Fruit fly (Drosophila melanogaster) whole organism, embryonic: ENCODE data around the gene Lsp1alpha.

Source experiments
- Ada2b ChIP-seq: fragments of 200-800 bp; sonication (Bioruptor generic); IDR thresholded peaks from 2 replicates; pipeline ENCODE4 v1.3.6; 2022; ENCODE audit warnings: missing biosample characterization, missing genetic modification characterization
- Atf6 ChIP-seq: fragments of 200-800 bp; sonication (Bioruptor generic); IDR thresholded peaks from 2 replicates; pipeline ENCODE4 v1.3.6; 2022; ENCODE audit warnings: missing biosample characterization, missing genetic modification characterization
- BEAF-32 ChIP-seq: fragments of 200-800 bp; sonication (Bioruptor generic); optimal IDR thresholded peaks from 3 replicates; lab custom pipeline; 2017; ENCODE audit warnings: missing biosample characterization, missing genetic modification characterization, mild to moderate bottlenecking, moderate library complexity, missing genetic modification reagents
- C15 ChIP-seq: fragments of 200-800 bp; sonication (Bioruptor generic); IDR thresholded peaks from 3 replicates; pipeline ENCODE4 v1.3.6; 2022; ENCODE audit warnings: missing biosample characterization, missing genetic modification characterization
- CG10209 ChIP-seq: fragments of 200-800 bp; sonication (Bioruptor generic); optimal IDR thresholded peaks from 3 replicates; lab custom pipeline; 2017; ENCODE audit warnings: missing biosample characterization, mild to moderate bottlenecking, missing genetic modification characterization, missing genetic modification reagents
- CG11247 ChIP-seq: fragments of 200-800 bp; sonication (Bioruptor generic); IDR thresholded peaks from 2 replicates; pipeline ENCODE4 v1.3.6; 2022; ENCODE audit warnings: missing biosample characterization, missing genetic modification characterization
- CG15011 ChIP-seq: fragments of 200-800 bp; sonication (Bioruptor generic); optimal IDR thresholded peaks from 3 replicates; lab custom pipeline; 2018; ENCODE audit warnings: missing biosample characterization, mild to moderate bottlenecking, missing genetic modification characterization
- CG17359 ChIP-seq: fragments of 200-800 bp; sonication (Bioruptor generic); optimal IDR thresholded peaks from 3 replicates; lab custom pipeline; 2018; ENCODE audit warnings: missing biosample characterization, mild to moderate bottlenecking, missing genetic modification characterization, moderate library complexity
- CG18011 ChIP-seq: fragments of 200-800 bp; sonication (Bioruptor generic); optimal IDR thresholded peaks from 2 replicates; lab custom pipeline; 2017; ENCODE audit warnings: missing biosample characterization, missing genetic modification characterization, mild to moderate bottlenecking, moderate library complexity, missing genotype
- CG18262 ChIP-seq: fragments of 200-800 bp; optimal IDR thresholded peaks from 3 replicates; lab custom pipeline; 2019; ENCODE audit warnings: missing biosample characterization, mild to moderate bottlenecking, missing genetic modification characterization, moderate library complexity
- CG18476 ChIP-seq: fragments of 200-800 bp; sonication (Bioruptor generic); optimal IDR thresholded peaks from 2 replicates; lab custom pipeline; 2016; ENCODE audit warnings: missing biosample characterization, mild to moderate bottlenecking, missing genetic modification characterization
- CG2116 ChIP-seq: fragments of 200-800 bp; sonication (Bioruptor generic); optimal IDR thresholded peaks from 3 replicates; lab custom pipeline; 2018; ENCODE audit warnings: missing biosample characterization, mild to moderate bottlenecking, missing genetic modification characterization
- CG2120 ChIP-seq: fragments of 200-800 bp; sonication (Bioruptor generic); optimal IDR thresholded peaks from 3 replicates; lab custom pipeline; 2016; ENCODE audit warnings: missing biosample characterization, missing genetic modification characterization
- CG2678 ChIP-seq: fragments of 200-800 bp; sonication (Bioruptor generic); optimal IDR thresholded peaks from 3 replicates; lab custom pipeline; 2019; ENCODE audit warnings: missing biosample characterization, mild to moderate bottlenecking, missing genetic modification characterization, moderate library complexity
- CG31388 ChIP-seq: fragments of 200-800 bp; sonication (Bioruptor generic); optimal IDR thresholded peaks from 2 replicates; lab custom pipeline; 2016; ENCODE audit warnings: missing biosample characterization, missing genetic modification characterization
- CG3838 ChIP-seq: fragments of 200-800 bp; sonication (Bioruptor generic); optimal IDR thresholded peaks from 3 replicates; lab custom pipeline; 2016; ENCODE audit warnings: missing biosample characterization, missing genetic modification characterization
- CG3847 ChIP-seq: fragments of 200-800 bp; sonication (Bioruptor generic); IDR thresholded peaks from 2 replicates; pipeline ENCODE4 v1.3.6; 2022; ENCODE audit warnings: missing biosample characterization, missing genetic modification characterization
- CG7786 ChIP-seq: fragments of 200-800 bp; sonication (Bioruptor generic); optimal IDR thresholded peaks from 2 replicates; lab custom pipeline; 2016; ENCODE audit warnings: missing biosample characterization, missing genetic modification characterization
- CG8089 ChIP-seq: fragments of 200-800 bp; sonication (Bioruptor generic); optimal IDR thresholded peaks from 3 replicates; lab custom pipeline; 2016; ENCODE audit warnings: missing biosample characterization, missing genetic modification characterization
- CTCF ChIP-seq: fragments of 200-800 bp; sonication (Bioruptor generic); optimal IDR thresholded peaks from 2 replicates; lab custom pipeline; 2017; ENCODE audit warnings: missing biosample characterization, mild to moderate bottlenecking, missing genetic modification characterization, moderate library complexity
- Chrac-16 ChIP-seq: fragments of 200-800 bp; sonication (Bioruptor generic); optimal IDR thresholded peaks from 3 replicates; lab custom pipeline; 2016; ENCODE audit warnings: missing biosample characterization, missing genetic modification characterization
- Doc3 ChIP-seq: fragments of 200-800 bp; sonication (Bioruptor generic); IDR thresholded peaks from 3 replicates; pipeline ENCODE4 v1.3.6; 2022; ENCODE audit warnings: missing biosample characterization, missing genetic modification characterization; ENCODE audit not compliant: partially characterized antibody
- Dp ChIP-seq: fragments of 200-800 bp; sonication (Bioruptor generic); optimal IDR thresholded peaks from 2 replicates; lab custom pipeline; 2018; ENCODE audit warnings: missing biosample characterization, mild to moderate bottlenecking, missing genetic modification characterization, moderate library complexity
- Elba2 ChIP-seq: fragments of 200-800 bp; sonication (Bioruptor generic); optimal IDR thresholded peaks from 3 replicates; lab custom pipeline; 2016; ENCODE audit warnings: missing biosample characterization, missing genetic modification characterization
- GATAe ChIP-seq: fragments of 200-800 bp; sonication (Bioruptor generic); conservative IDR thresholded peaks from 2 replicates; pipeline ENCODE4 v1.3.6; 2022; ENCODE audit warnings: missing biosample characterization, missing genetic modification characterization
- Gug ChIP-seq: fragments of 200-800 bp; sonication (Bioruptor generic); IDR thresholded peaks from 4 replicates; pipeline ENCODE4 v1.3.6; 2022; ENCODE audit warnings: missing biosample characterization, missing genetic modification characterization
- H2.0 ChIP-seq: fragments of 200-800 bp; sonication (Bioruptor generic); IDR thresholded peaks from 2 replicates; pipeline ENCODE4 v1.3.6; 2022; ENCODE audit warnings: missing biosample characterization, missing genetic modification characterization
- HmgZ ChIP-seq: fragments of 200-800 bp; sonication (Bioruptor generic); optimal IDR thresholded peaks from 2 replicates; lab custom pipeline; 2018; ENCODE audit warnings: missing biosample characterization, mild to moderate bottlenecking, missing genetic modification characterization
- Hr78 ChIP-seq, 2 experiments: fragments of 200-800 bp in 1 of 2; fragments of >200 bp in 1 of 2; sonication (Bioruptor generic) in 1 of 2; optimal IDR thresholded peaks; 2 replicates each; lab custom pipeline; 2017 to 2019; ENCODE audit warnings: missing biosample characterization in 2 of 2, missing genetic modification characterization in 2 of 2, mild to moderate bottlenecking in 1 of 2, moderate library complexity in 1 of 2
- Jarid2 ChIP-seq: fragments of 200-800 bp; sonication (Bioruptor generic); optimal IDR thresholded peaks from 3 replicates; lab custom pipeline; 2017; ENCODE audit warnings: mild to moderate bottlenecking, missing biosample characterization, missing genetic modification reagents, missing genetic modification characterization
- Kr ChIP-seq: fragments of 200-800 bp; sonication (Bioruptor generic); optimal IDR thresholded peaks from 2 replicates; lab custom pipeline; 2017; ENCODE audit warnings: missing biosample characterization, mild to moderate bottlenecking, missing genetic modification characterization
- NFAT ChIP-seq: fragments of 200-800 bp; sonication (Bioruptor generic); IDR thresholded peaks from 2 replicates; pipeline ENCODE4 v1.3.6; 2022; ENCODE audit warnings: missing biosample characterization, missing genetic modification characterization
- Oaz ChIP-seq: fragments of 200-800 bp; sonication (Bioruptor generic); IDR thresholded peaks from 2 replicates; pipeline ENCODE4 v1.3.6; 2022; ENCODE audit warnings: missing biosample characterization, missing genetic modification characterization
- Oli ChIP-seq: fragments of 200-800 bp; sonication (Bioruptor generic); optimal IDR thresholded peaks from 2 replicates; lab custom pipeline; 2018; ENCODE audit warnings: missing biosample characterization, mild to moderate bottlenecking, missing genetic modification characterization, moderate library complexity
- Opbp ChIP-seq: fragments of 200-800 bp; sonication (Bioruptor generic); IDR thresholded peaks from 3 replicates; pipeline ENCODE4 v1.3.6; 2022; ENCODE audit warnings: missing biosample characterization, missing genetic modification characterization; ENCODE audit not compliant: partially characterized antibody
- Rfx ChIP-seq: fragments of 200-800 bp; sonication (Bioruptor generic); IDR thresholded peaks from 2 replicates; pipeline ENCODE4 v1.3.6; 2022; ENCODE audit warnings: missing biosample characterization, missing genetic modification characterization
- Scr ChIP-seq: fragments of 200-800 bp; sonication (Bioruptor generic); IDR thresholded peaks from 2 replicates; pipeline ENCODE4 v1.3.6; 2022; ENCODE audit warnings: missing biosample characterization, missing genetic modification characterization; ENCODE audit not compliant: partially characterized antibody
- Sox100B ChIP-seq: fragments of 200-800 bp; sonication (Bioruptor generic); optimal IDR thresholded peaks from 3 replicates; lab custom pipeline; 2018; ENCODE audit warnings: missing biosample characterization, mild to moderate bottlenecking, missing genetic modification characterization
- bsh ChIP-seq, 2 experiments: fragments of 200-800 bp; sonication (Bioruptor generic); optimal IDR thresholded peaks; 2 replicates each; lab custom pipeline; 2017 to 2018; ENCODE audit warnings: mild to moderate bottlenecking in 2 of 2, missing biosample characterization in 2 of 2, missing genetic modification characterization in 2 of 2, moderate library complexity in 1 of 2
- croc ChIP-seq: fragments of 200-800 bp; sonication (Bioruptor generic); conservative IDR thresholded peaks from 3 replicates; pipeline ENCODE4 v1.3.6; 2022; ENCODE audit warnings: missing biosample characterization, missing genetic modification characterization
- danr ChIP-seq: fragments of 200-800 bp; sonication (Bioruptor generic); IDR thresholded peaks from 2 replicates; pipeline ENCODE4 v1.3.6; 2022; ENCODE audit warnings: missing biosample characterization, missing genetic modification characterization
- ems ChIP-seq: fragments of 200-800 bp; sonication (Bioruptor generic); optimal IDR thresholded peaks from 3 replicates; lab custom pipeline; 2016; ENCODE audit warnings: missing biosample characterization, missing genetic modification characterization
- gt ChIP-seq: fragments of 200-800 bp; sonication (Bioruptor generic); IDR thresholded peaks from 2 replicates; pipeline ENCODE4 v1.3.6; 2022; ENCODE audit warnings: missing biosample characterization, missing genetic modification characterization
- inv ChIP-seq: fragments of 200-800 bp; sonication (Bioruptor generic); IDR thresholded peaks from 2 replicates; pipeline ENCODE4 v1.3.6; 2022; ENCODE audit warnings: missing biosample characterization, missing genetic modification characterization; ENCODE audit not compliant: partially characterized antibody
- lola ChIP-seq, 3 experiments: fragments of >200 bp in 2 of 3; fragments of 200-800 bp in 1 of 3; sonication (Bioruptor generic) in 1 of 3; optimal IDR thresholded peaks; 2 replicates each; lab custom pipeline; 2017 to 2019; ENCODE audit warnings: missing biosample characterization in 3 of 3, missing genetic modification characterization in 3 of 3, mild to moderate bottlenecking in 1 of 3, moderate library complexity in 1 of 3
- nerfin-1 ChIP-seq: fragments of 200-800 bp; sonication (Bioruptor generic); optimal IDR thresholded peaks from 3 replicates; lab custom pipeline; 2019; ENCODE audit warnings: missing biosample characterization, mild to moderate bottlenecking, missing genetic modification characterization, moderate library complexity
- otp ChIP-seq: fragments of 200-800 bp; sonication (Bioruptor generic); IDR thresholded peaks from 3 replicates; pipeline ENCODE4, ENCODE4 v1.3.6; 2022; ENCODE audit warnings: missing biosample characterization, missing genetic modification characterization
- peb ChIP-seq: fragments of 200-800 bp; sonication (Bioruptor generic); IDR thresholded peaks from 2 replicates; pipeline ENCODE4 v1.3.6; 2022; ENCODE audit warnings: missing biosample characterization, missing genetic modification characterization
- pho ChIP-seq: fragments of 200-800 bp; sonication (Bioruptor generic); optimal IDR thresholded peaks from 2 replicates; lab custom pipeline; 2016; ENCODE audit warnings: missing biosample characterization, missing genetic modification characterization
- sens-2 ChIP-seq: fragments of 200-800 bp; sonication (Bioruptor generic); IDR thresholded peaks from 2 replicates; pipeline ENCODE4 v1.3.6; 2022; ENCODE audit warnings: missing biosample characterization, missing genetic modification characterization
- sim ChIP-seq: fragments of 200-800 bp; sonication (Bioruptor generic); IDR thresholded peaks from 2 replicates; pipeline ENCODE4 v1.3.6; 2022; ENCODE audit warnings: missing biosample characterization, missing genetic modification characterization
- yki ChIP-seq: fragments of >200 bp; optimal IDR thresholded peaks from 3 replicates; lab custom pipeline; 2018

Gene Lsp1alpha

dm6 chrX:12496930-12497329 lies 6.8 kb downstream of the Lsp1alpha start, which contains the start of gene mdu (continued):
- TF ChIP-seq Sox100B (GFP tag; lab: Kevin White, UChicago) (peak; percentile 15), Scr (GFP tag; lab: Robert Waterston, UW) (peak; percentile 19; the same call in 1 of the 2 replicates), CTCF (no peak), Atf6 (GFP tag; lab: Robert Waterston, UW) (no peak), nerfin-1 (tag; lab: Kevin White, UChicago) (no peak), CG8089 (no peak), CG31388 (no peak), Dp (GFP tag; lab: Kevin White, UChicago) (peak; percentile 30), Doc3 (GFP tag; lab: Robert Waterston, UW) (no peak), CG2120 (peak; percentile 42), CG18262 (tag; lab: Kevin White, UChicago) (peak; percentile 33), CG3838 (GFP tag; lab: Kevin White, UChicago) (no peak), Rfx (GFP tag; lab: Robert Waterston, UW) (peak; percentile 57; the same call in 1 of the 2 replicates), pho (GFP tag; lab: Kevin White, UChicago) (no peak), Opbp (GFP tag; lab: Robert Waterston, UW) (peak; percentile 60; the same call in 1 of the 3 replicates), CG10209 (GFP tag; lab: Kevin White, UChicago) (peak; percentile 1), C15 (GFP tag; lab: Robert Waterston, UW) (no peak), CG15011 (GFP tag; lab: Kevin White, UChicago) (no peak), CG7786 (GFP tag; lab: Kevin White, UChicago) (no peak), CG18476 (GFP tag; lab: Kevin White, UChicago) (no peak), sens-2 (no peak), Elba2 (GFP tag; lab: Kevin White, UChicago) (peak; percentile 49), GATAe (no peak), sim (GFP tag; lab: Robert Waterston, UW) (no peak), gt (no peak), CG11247 (GFP tag; lab: Robert Waterston, UW) (no peak), HmgZ (tag; lab: Kevin White, UChicago) (no peak), Ada2b (GFP tag; lab: Robert Waterston, UW) (no peak), H2.0 (GFP tag; lab: Robert Waterston, UW) (no peak), Chrac-16 (GFP tag; lab: Kevin White, UChicago) (no peak), CG17359 (tag; lab: Kevin White, UChicago) (no peak), Kr (no peak), inv (GFP tag; lab: Robert Waterston, UW) (no peak), croc (GFP tag; lab: Robert Waterston, UW) (no peak; the same call in 2 of the 3 replicates), BEAF-32 (GFP tag; lab: Kevin White, UChicago) (peak; percentile 61), Oli (tag; lab: Kevin White, UChicago) (peak; percentile 19), ems (no peak), yki (lab: Kevin White, UChicago) (no peak), CG2678 (tag; lab: Kevin White, UChicago) (no peak), CG3847 (peak; percentile 54), danr (no peak), Hr78 (GFP tag; optimal IDR thresholded peaks at IDR 0.05; lab: Kevin White, UChicago) (no peak), lola (GFP tag; optimal IDR thresholded peaks at IDR 0.05; lab: Kevin White, UChicago) (no peak), CG18011 (GFP tag; lab: Kevin White, UChicago) (no peak), NFAT (GFP tag; lab: Robert Waterston, UW) (no peak), otp (GFP tag; lab: Robert Waterston, UW) (no peak), Gug (GFP tag; lab: Robert Waterston, UW) (no peak), Oaz (GFP tag; lab: Robert Waterston, UW) (no peak), peb (GFP tag; lab: Robert Waterston, UW) (no peak), bsh (GFP tag; optimal IDR thresholded peaks at IDR 0.05; lab: Kevin White, UChicago) (no peak), CG2116 (GFP tag; lab: Kevin White, UChicago) (peak; percentile 60), Jarid2 (peak; percentile 67)
